Worm (Caenorhabditis elegans) whole organism, midembryonic: ENCODE data around the gene K06H6.1.

ENCODE experiments used
- T22C8.4 ChIP-seq: fragments of 200-800 bp; sonication (Bioruptor generic); IDR thresholded peaks from 2 replicates; pipeline ENCODE4 v1.3.6; 2022; ENCODE audit warnings: missing genetic modification characterization, missing compliant biosample characterization
- cog-1 ChIP-seq: sonication (generic microtip); optimal IDR thresholded peaks from 2 replicates; lab custom pipeline; 2016; ENCODE audit warnings: missing genetic modification characterization, missing compliant biosample characterization
- flt-1 ChIP-seq: fragments of 200-800 bp; sonication (Bioruptor generic); IDR thresholded peaks from 2 replicates; pipeline ENCODE4 v1.3.6; 2022; ENCODE audit warnings: missing genetic modification characterization, missing compliant biosample characterization
- klf-2 ChIP-seq: fragments of 200-800 bp; sonication (Bioruptor generic); conservative IDR thresholded peaks from 2 replicates; pipeline ENCODE4 v1.3.6; 2022; ENCODE audit warnings: missing genetic modification reagents, missing genetic modification characterization, missing compliant biosample characterization
- med-1 ChIP-seq: sonication (generic microtip); optimal IDR thresholded peaks from 2 replicates; lab custom pipeline; 2017; ENCODE audit warnings: missing genetic modification characterization, mild to moderate bottlenecking, missing compliant biosample characterization, antibody characterized with exemption, missing genetic modification reagents; ENCODE audit not compliant: insufficient read depth
- ref-1 ChIP-seq: fragments of 200-800 bp; sonication (Bioruptor generic); conservative IDR thresholded peaks from 2 replicates; pipeline ENCODE4 v1.3.6; 2022; ENCODE audit warnings: missing genetic modification reagents, missing genetic modification characterization, missing compliant biosample characterization
- tab-1 ChIP-seq: fragments of 200-800 bp; sonication (Bioruptor generic); IDR thresholded peaks from 2 replicates; pipeline ENCODE4 v1.3.6; 2022; ENCODE audit warnings: missing genetic modification characterization, missing compliant biosample characterization
- ztf-23 ChIP-seq: fragments of 200-800 bp; sonication (Bioruptor generic); IDR thresholded peaks from 2 replicates; pipeline ENCODE4 v1.3.6; 2022; ENCODE audit warnings: missing genetic modification reagents, missing genetic modification characterization, missing compliant biosample characterization
- ztf-29 ChIP-seq: fragments of 200-800 bp; sonication (Bioruptor generic); IDR thresholded peaks from 2 replicates; pipeline ENCODE4 v1.3.6; 2022; ENCODE audit warnings: missing genetic modification reagents, missing genetic modification characterization, missing compliant biosample characterization

DNA sequence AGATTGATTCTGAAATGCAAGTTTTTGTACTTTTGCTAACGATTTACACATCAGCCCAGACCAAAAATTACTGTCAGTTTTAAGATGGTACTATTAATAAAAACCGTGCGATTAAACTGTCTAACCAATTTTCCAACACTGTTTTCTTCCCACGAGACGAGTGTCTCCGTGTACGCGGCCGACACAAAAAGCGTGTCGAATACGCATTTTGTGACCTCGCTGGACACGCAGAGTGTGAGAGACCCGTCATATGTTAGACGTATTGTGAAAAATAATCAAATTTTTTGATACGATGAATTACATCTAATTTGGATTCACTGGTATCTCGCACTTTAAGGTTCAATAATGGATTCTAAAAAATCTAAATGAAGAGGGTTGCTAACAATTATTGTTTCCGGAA is 47.7 kb downstream of the K06H6.1 start:
- TF ChIP-seq T22C8.4 (no peak), klf-2 (GFP tag; lab: Robert Waterston, UW) (no peak), ztf-29 (GFP tag; lab: Robert Waterston, UW) (no peak), tab-1 (GFP tag; lab: Robert Waterston, UW) (no peak), ztf-23 (no peak), cog-1 (tag; lab: Kevin White, UChicago) (no peak), med-1 (GFP tag; lab: Kevin White, UChicago) (no peak), ref-1 (GFP tag; lab: Robert Waterston, UW) (no peak), flt-1 (GFP tag; lab: Robert Waterston, UW) (no peak)
